Fruit fly (Drosophila melanogaster) whole organism, embryonic: ENCODE results near the gene sti.

Source experiments
- Atf6 ChIP-seq: fragments of 200-800 bp; sonication (Bioruptor generic); IDR thresholded peaks from 2 replicates; pipeline ENCODE4 v1.3.6; 2022; ENCODE audit warnings: missing biosample characterization, missing genetic modification characterization
- B-H2 ChIP-seq: fragments of 200-800 bp; sonication (Bioruptor generic); optimal IDR thresholded peaks from 2 replicates; lab custom pipeline; 2018; ENCODE audit warnings: missing biosample characterization, mild to moderate bottlenecking, missing genetic modification characterization
- CG10462 ChIP-seq: fragments of 200-800 bp; sonication (Bioruptor generic); optimal IDR thresholded peaks from 2 replicates; lab custom pipeline; 2016; ENCODE audit warnings: missing biosample characterization, missing genetic modification characterization
- CG12071 ChIP-seq: fragments of 200-800 bp; sonication (Bioruptor generic); optimal IDR thresholded peaks from 3 replicates; lab custom pipeline; 2018; ENCODE audit warnings: missing biosample characterization, mild to moderate bottlenecking, missing genetic modification characterization
- CG12391 ChIP-seq: fragments of 200-800 bp; sonication (Bioruptor generic); optimal IDR thresholded peaks from 3 replicates; lab custom pipeline; 2018; ENCODE audit warnings: missing biosample characterization, mild to moderate bottlenecking, missing genetic modification characterization, moderate library complexity
- CG13123 ChIP-seq: fragments of 200-800 bp; sonication (Bioruptor generic); optimal IDR thresholded peaks from 2 replicates; lab custom pipeline; 2016; ENCODE audit warnings: missing biosample characterization, missing genetic modification characterization
- CG13424 ChIP-seq: fragments of 200-800 bp; sonication (Bioruptor generic); optimal IDR thresholded peaks from 2 replicates; lab custom pipeline; 2019; ENCODE audit warnings: missing biosample characterization, mild to moderate bottlenecking, missing genetic modification characterization, moderate library complexity
- CG14710 ChIP-seq: fragments of 200-800 bp; sonication (Bioruptor generic); optimal IDR thresholded peaks from 3 replicates; lab custom pipeline; 2019; ENCODE audit warnings: missing biosample characterization, mild to moderate bottlenecking, missing genetic modification characterization, moderate library complexity
- CG1602 ChIP-seq: fragments of 200-800 bp; sonication (Bioruptor generic); optimal IDR thresholded peaks from 3 replicates; lab custom pipeline; 2016; ENCODE audit warnings: missing biosample characterization, missing genetic modification characterization
- CG17612 ChIP-seq: fragments of 200-800 bp; sonication (Bioruptor generic); IDR thresholded peaks from 2 replicates; pipeline ENCODE4 v1.3.6; 2022; ENCODE audit warnings: missing biosample characterization, missing genetic modification characterization
- CG1832 ChIP-seq: fragments of 200-800 bp; sonication (Bioruptor generic); optimal IDR thresholded peaks from 2 replicates; lab custom pipeline; 2017; ENCODE audit warnings: missing biosample characterization, mild to moderate bottlenecking, missing genetic modification characterization, inconsistent platforms
- CG2712 ChIP-seq: fragments of 200-800 bp; optimal IDR thresholded peaks from 3 replicates; lab custom pipeline; 2019; ENCODE audit warnings: missing biosample characterization, mild to moderate bottlenecking, missing genetic modification characterization, moderate library complexity
- CG30020 ChIP-seq: fragments of 200-800 bp; optimal IDR thresholded peaks from 2 replicates; lab custom pipeline; 2019; ENCODE audit warnings: missing biosample characterization, mild to moderate bottlenecking, missing genetic modification characterization, moderate library complexity
- CG32532 ChIP-seq: fragments of 200-800 bp; sonication (Bioruptor generic); IDR thresholded peaks from 2 replicates; pipeline ENCODE4 v1.3.6; 2022; ENCODE audit warnings: missing biosample characterization, missing genetic modification characterization
- CG4360 ChIP-seq: fragments of 200-800 bp; sonication (Bioruptor generic); IDR thresholded peaks from 2 replicates; pipeline ENCODE4 v1.3.6; 2022; ENCODE audit warnings: missing biosample characterization, missing genetic modification characterization
- CG5953 ChIP-seq: fragments of 200-800 bp; sonication (Bioruptor generic); IDR thresholded peaks from 2 replicates; pipeline ENCODE4 v1.3.6; 2022; ENCODE audit warnings: missing biosample characterization, missing genetic modification characterization
- CG6813 ChIP-seq: fragments of 200-800 bp; sonication (Bioruptor generic); optimal IDR thresholded peaks from 2 replicates; lab custom pipeline; 2017; ENCODE audit warnings: missing biosample characterization, missing genetic modification characterization, mild to moderate bottlenecking, moderate library complexity, missing genetic modification reagents
- CG7786 ChIP-seq: fragments of 200-800 bp; sonication (Bioruptor generic); optimal IDR thresholded peaks from 2 replicates; lab custom pipeline; 2016; ENCODE audit warnings: missing biosample characterization, missing genetic modification characterization
- CG9817 ChIP-seq: fragments of 200-800 bp; sonication (Bioruptor generic); optimal IDR thresholded peaks from 2 replicates; lab custom pipeline; 2018; ENCODE audit warnings: missing biosample characterization, mild to moderate bottlenecking, missing genetic modification characterization, moderate library complexity
- Camta ChIP-seq: fragments of 200-800 bp; sonication (Bioruptor generic); optimal IDR thresholded peaks from 2 replicates; lab custom pipeline; 2016; ENCODE audit warnings: missing biosample characterization, missing genetic modification characterization
- D19A ChIP-seq: fragments of 200-800 bp; optimal IDR thresholded peaks from 3 replicates; lab custom pipeline; 2019; ENCODE audit warnings: missing biosample characterization, mild to moderate bottlenecking, missing genetic modification characterization, moderate library complexity
- ERR ChIP-seq: fragments of 200-800 bp; sonication (Bioruptor generic); optimal IDR thresholded peaks from 2 replicates; lab custom pipeline; 2016; ENCODE audit warnings: missing biosample characterization, missing genetic modification characterization
- Elba2 ChIP-seq: fragments of 200-800 bp; sonication (Bioruptor generic); optimal IDR thresholded peaks from 3 replicates; lab custom pipeline; 2016; ENCODE audit warnings: missing biosample characterization, missing genetic modification characterization
- Fer1 ChIP-seq: fragments of 200-800 bp; sonication (Bioruptor generic); optimal IDR thresholded peaks from 2 replicates; lab custom pipeline; 2017; ENCODE audit warnings: missing biosample characterization, mild to moderate bottlenecking, missing genetic modification characterization
- Hsf ChIP-seq: fragments of 200-800 bp; sonication (Bioruptor generic); optimal IDR thresholded peaks from 3 replicates; lab custom pipeline; 2016; ENCODE audit warnings: missing biosample characterization, missing genetic modification characterization
- Lhr ChIP-seq: fragments of 200-800 bp; sonication (Bioruptor generic); optimal IDR thresholded peaks from 3 replicates; lab custom pipeline; 2017; ENCODE audit warnings: mild to moderate bottlenecking, missing biosample characterization, missing genetic modification reagents, missing genetic modification characterization
- Lim3 ChIP-seq: fragments of 200-800 bp; sonication (Bioruptor generic); IDR thresholded peaks from 2 replicates; pipeline ENCODE4 v1.3.6; 2022; ENCODE audit warnings: missing biosample characterization, missing genetic modification characterization
- Myb ChIP-seq: fragments of 200-800 bp; sonication (Bioruptor generic); optimal IDR thresholded peaks from 2 replicates; lab custom pipeline; 2016; ENCODE audit warnings: missing biosample characterization, missing genetic modification characterization
- Ptx1 ChIP-seq: fragments of 200-800 bp; sonication (Bioruptor generic); IDR thresholded peaks from 2 replicates; pipeline ENCODE4 v1.3.6; 2022; ENCODE audit warnings: missing biosample characterization, missing genetic modification characterization
- Ssrp ChIP-seq: fragments of 200-800 bp; sonication (Bioruptor generic); optimal IDR thresholded peaks from 2 replicates; lab custom pipeline; 2018; ENCODE audit warnings: missing biosample characterization, mild to moderate bottlenecking, missing genetic modification characterization, moderate library complexity
- Tbp ChIP-seq: fragments of >200 bp; optimal IDR thresholded peaks from 2 replicates; lab custom pipeline; 2018; ENCODE audit warnings: missing biosample characterization, missing genetic modification characterization
- Xbp1 ChIP-seq: fragments of 200-800 bp; sonication (Bioruptor generic); optimal IDR thresholded peaks from 3 replicates; lab custom pipeline; 2016; ENCODE audit warnings: missing biosample characterization, mild to moderate bottlenecking, missing genetic modification characterization
- bab2 ChIP-seq: fragments of 200-800 bp; sonication (Bioruptor generic); optimal IDR thresholded peaks from 2 replicates; lab custom pipeline; 2016; ENCODE audit warnings: missing biosample characterization, missing genetic modification characterization
- bigmax ChIP-seq: fragments of 200-800 bp; sonication (Bioruptor generic); optimal IDR thresholded peaks from 2 replicates; lab custom pipeline; 2018; ENCODE audit warnings: missing biosample characterization, mild to moderate bottlenecking, missing genetic modification characterization
- cato ChIP-seq: fragments of 200-800 bp; sonication (Bioruptor generic); optimal IDR thresholded peaks from 2 replicates; lab custom pipeline; 2016; ENCODE audit warnings: missing biosample characterization, missing genetic modification characterization, borderline replicate concordance
- croc ChIP-seq: fragments of 200-800 bp; sonication (Bioruptor generic); conservative IDR thresholded peaks from 3 replicates; pipeline ENCODE4 v1.3.6; 2022; ENCODE audit warnings: missing biosample characterization, missing genetic modification characterization
- da ChIP-seq: fragments of 200-800 bp; sonication (Bioruptor generic); optimal IDR thresholded peaks from 2 replicates; lab custom pipeline; 2016; ENCODE audit warnings: missing biosample characterization, missing genetic modification characterization
- dmrt99B ChIP-seq: fragments of 200-800 bp; sonication (Bioruptor generic); optimal IDR thresholded peaks from 2 replicates; lab custom pipeline; 2018; ENCODE audit warnings: missing biosample characterization, mild to moderate bottlenecking, missing genetic modification characterization, moderate library complexity
- esg ChIP-seq: fragments of 200-800 bp; sonication (Bioruptor generic); conservative IDR thresholded peaks from 2 replicates; pipeline ENCODE4 v1.3.6; 2022; ENCODE audit warnings: missing biosample characterization, missing genetic modification characterization
- eve ChIP-seq, 2 experiments: fragments of >200 bp; optimal IDR thresholded peaks; 2 replicates each; lab custom pipeline; 2017; ENCODE audit warnings: missing biosample characterization in 2 of 2, missing genetic modification characterization in 2 of 2
- exex ChIP-seq: fragments of 200-800 bp; sonication (Bioruptor generic); optimal IDR thresholded peaks from 4 replicates; lab custom pipeline; 2018; ENCODE audit warnings: missing biosample characterization, mild to moderate bottlenecking, missing genetic modification characterization, moderate library complexity
- ftz-f1 ChIP-seq: fragments of 200-800 bp; sonication (Bioruptor generic); optimal IDR thresholded peaks from 2 replicates; lab custom pipeline; 2016; ENCODE audit warnings: missing biosample characterization, missing genetic modification characterization
- kni ChIP-seq: fragments of 200-800 bp; sonication (Bioruptor generic); optimal IDR thresholded peaks from 3 replicates; lab custom pipeline; 2017; ENCODE audit warnings: mild to moderate bottlenecking, missing biosample characterization, missing genetic modification reagents, missing genetic modification characterization
- lbe ChIP-seq: fragments of 200-800 bp; sonication (Bioruptor generic); optimal IDR thresholded peaks from 2 replicates; lab custom pipeline; 2016; ENCODE audit warnings: missing biosample characterization, mild to moderate bottlenecking, missing genetic modification characterization
- nerfin-2 ChIP-seq: fragments of 200-800 bp; sonication (Bioruptor generic); IDR thresholded peaks from 2 replicates; pipeline ENCODE4 v1.3.6; 2022; ENCODE audit warnings: missing biosample characterization, missing genetic modification characterization; ENCODE audit not compliant: partially characterized antibody
- pan ChIP-seq, 4 experiments: fragments of >200 bp in 3 of 4; fragments of 200-800 bp in 1 of 4; sonication (Bioruptor generic) in 1 of 4; optimal IDR thresholded peaks in 3 of 4; IDR thresholded peaks in 1 of 4; 2 replicates each; pipeline versions ENCODE4 v1.3.6 to Lab custom; 2017 to 2022; ENCODE audit warnings: missing biosample characterization in 2 of 4, missing genetic modification characterization in 2 of 4, mixed read lengths in 1 of 4
- scrt ChIP-seq: fragments of 200-800 bp; sonication (Bioruptor generic); optimal IDR thresholded peaks from 2 replicates; lab custom pipeline; 2018; ENCODE audit warnings: missing biosample characterization, mild to moderate bottlenecking, missing genetic modification characterization, moderate library complexity
- sim ChIP-seq: fragments of 200-800 bp; sonication (Bioruptor generic); IDR thresholded peaks from 2 replicates; pipeline ENCODE4 v1.3.6; 2022; ENCODE audit warnings: missing biosample characterization, missing genetic modification characterization
- ssp ChIP-seq: fragments of 200-800 bp; sonication (Bioruptor generic); IDR thresholded peaks from 2 replicates; pipeline ENCODE4 v1.3.6; 2022; ENCODE audit warnings: missing biosample characterization, missing genetic modification characterization
- tap ChIP-seq: fragments of 200-800 bp; optimal IDR thresholded peaks from 3 replicates; lab custom pipeline; 2019; ENCODE audit warnings: missing biosample characterization, mild to moderate bottlenecking, missing genetic modification characterization, moderate library complexity
- vfl ChIP-seq: fragments of 200-800 bp; sonication (Bioruptor generic); optimal IDR thresholded peaks from 2 replicates; lab custom pipeline; 2016; ENCODE audit warnings: missing biosample characterization, missing genetic modification characterization

Gene sti

DNA sequence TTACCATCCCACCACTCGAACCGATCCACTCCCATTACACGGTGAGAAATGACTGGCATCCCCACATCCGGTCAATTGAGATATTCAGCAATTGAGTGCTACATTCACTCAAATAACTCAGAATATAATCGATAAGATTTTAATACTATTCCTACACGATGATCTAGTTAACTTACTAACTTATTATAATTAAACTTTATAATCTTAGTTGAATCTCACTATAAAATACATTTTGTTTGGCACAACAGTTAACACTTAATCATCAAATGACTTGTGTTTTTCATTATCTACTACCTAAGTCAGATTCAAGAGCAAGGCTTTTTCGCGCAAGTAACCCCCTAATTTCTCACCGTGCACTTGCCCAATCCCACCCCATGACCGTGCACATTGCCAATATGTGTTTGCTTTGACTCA lies 19.3 kb downstream of the sti start (continued):
- TF ChIP-seq tap, result peak; percentile 46
- TF ChIP-seq ftz-f1, result no peak
- no peak for TF ChIP-seq CG1832
- TF ChIP-seq Hsf (GFP tag; lab: Kevin White, UChicago), result peak; percentile 33
- peak; percentile 55 for TF ChIP-seq dmrt99B (tag; lab: Kevin White, UChicago)
- peak; percentile 35 for TF ChIP-seq Ssrp
- no peak for TF ChIP-seq eve (GFP tag; optimal IDR thresholded peaks at IDR 0.05; lab: Kevin White, UChicago)
- TF ChIP-seq Ptx1, result 0 out of 2 replicates have a peak, but pooled peaks have one; percentile 27
- TF ChIP-seq Xbp1, result peak; percentile 36
- no peak for TF ChIP-seq CG5953 (GFP tag; lab: Robert Waterston, UW)
- no peak for TF ChIP-seq CG4360 (GFP tag; lab: Robert Waterston, UW)
- TF ChIP-seq Elba2 (GFP tag; lab: Kevin White, UChicago), result no peak
- peak; percentile 57 for TF ChIP-seq CG12391
- peak; percentile 43 for TF ChIP-seq D19A
- 0 out of 2 replicates have a peak, but pooled peaks have one; percentile 11 for TF ChIP-seq ssp (GFP tag; lab: Robert Waterston, UW)
- peak; percentile 11 for TF ChIP-seq bab2 (GFP tag; lab: Kevin White, UChicago)
- no peak for TF ChIP-seq ERR (GFP tag; lab: Kevin White, UChicago)
- no peak for TF ChIP-seq CG17612 (GFP tag; lab: Robert Waterston, UW)
- no peak for TF ChIP-seq da (GFP tag; lab: Kevin White, UChicago)
- peak; percentile 4; the same call in 1 of the 2 replicates for TF ChIP-seq CG32532 (GFP tag; lab: Robert Waterston, UW)
- no peak for TF ChIP-seq vfl (GFP tag; lab: Kevin White, UChicago)
- TF ChIP-seq CG12071 (GFP tag; lab: Kevin White, UChicago), result no peak
- no peak for TF ChIP-seq CG1602 (GFP tag; lab: Kevin White, UChicago)
- TF ChIP-seq nerfin-2, result no peak
- TF ChIP-seq CG14710, result peak; percentile 24
- 0 out of 2 replicates have a peak, but pooled peaks have one; percentile 19 for TF ChIP-seq esg (GFP tag; lab: Robert Waterston, UW)
- no peak for TF ChIP-seq Camta (GFP tag; lab: Kevin White, UChicago)
- TF ChIP-seq Tbp, result no peak
- peak; percentile 62 for TF ChIP-seq CG13424 (tag; lab: Kevin White, UChicago)
- no peak for TF ChIP-seq B-H2 (GFP tag; lab: Kevin White, UChicago)
- no peak for TF ChIP-seq croc (GFP tag; lab: Robert Waterston, UW)
- no peak for TF ChIP-seq kni (GFP tag; lab: Kevin White, UChicago)
- TF ChIP-seq CG2712, result peak; percentile 59
- no peak for TF ChIP-seq bigmax (GFP tag; lab: Kevin White, UChicago)
- no peak for TF ChIP-seq Lim3 (GFP tag; lab: Robert Waterston, UW)
- no peak for TF ChIP-seq Lhr (GFP tag; lab: Kevin White, UChicago)
- TF ChIP-seq CG30020 (tag; lab: Kevin White, UChicago), result no peak
- no peak for TF ChIP-seq CG10462 (GFP tag; lab: Kevin White, UChicago)
- TF ChIP-seq pan (optimal IDR thresholded peaks at IDR 0.05; lab: Kevin White, UChicago), result no peak
- TF ChIP-seq pan (GFP tag; optimal IDR thresholded peaks at IDR 0.05 in 1 of 2, IDR thresholded peaks at IDR 0.05 in 1 of 2), result peak in 1 of 2 experiments; percentile 22
- peak; percentile 35 for TF ChIP-seq Fer1 (GFP tag; lab: Kevin White, UChicago)
- peak; percentile 3 for TF ChIP-seq CG7786 (GFP tag; lab: Kevin White, UChicago)
- TF ChIP-seq Atf6 (GFP tag; lab: Robert Waterston, UW), result no peak; the same call in 1 of the 2 replicates
- TF ChIP-seq Myb (GFP tag; lab: Kevin White, UChicago), result no peak
- TF ChIP-seq sim (GFP tag; lab: Robert Waterston, UW), result no peak
- TF ChIP-seq CG13123 (GFP tag; lab: Kevin White, UChicago), result no peak
- no peak for TF ChIP-seq scrt
- TF ChIP-seq lbe, result peak; percentile 71
- no peak for TF ChIP-seq cato (GFP tag; lab: Kevin White, UChicago)
- TF ChIP-seq CG9817, result no peak
- peak; percentile 30 for TF ChIP-seq CG6813 (GFP tag; lab: Kevin White, UChicago)
- TF ChIP-seq exex, result no peak
